Fruit fly (Drosophila melanogaster): ENCODE measurements around the gene Hira.

The Hira gene

DNA sequence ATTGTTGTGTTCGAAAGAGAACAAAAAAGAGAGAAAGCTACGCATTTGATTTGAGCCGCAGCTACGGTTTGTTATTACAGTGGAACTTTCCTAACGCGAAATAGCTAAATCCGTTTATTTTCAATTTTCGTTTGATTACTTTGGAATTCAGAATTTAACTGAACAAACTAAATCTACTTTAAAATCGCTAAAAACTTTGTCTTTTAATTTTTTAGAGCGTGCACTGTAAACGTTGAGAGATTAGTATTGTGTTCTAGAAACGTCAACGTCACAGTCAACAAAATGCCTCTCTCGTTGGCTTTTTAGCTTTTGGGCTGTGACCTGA lies 29.2 kb upstream of the Hira start:
- TF ChIP-seq nom (GFP tag; optimal IDR thresholded peaks at IDR 0.05) = no peak
- TF ChIP-seq caup (GFP tag; optimal IDR thresholded peaks at IDR 0.05; ENCODE audit: severe bottlenecking) = peak; percentile 54
- TF ChIP-seq CG4282 (GFP tag; optimal IDR thresholded peaks at IDR 0.05) = no peak
- no peak for TF ChIP-seq Vsx1 (GFP tag; optimal IDR thresholded peaks at IDR 0.05)
- TF ChIP-seq CG6254 (GFP tag; optimal IDR thresholded peaks at IDR 0.05) = peak; percentile 11
- TF ChIP-seq pb (GFP tag; optimal IDR thresholded peaks at IDR 0.05) = peak; percentile 21
- TF ChIP-seq NFAT (GFP tag; IDR thresholded peaks at IDR 0.05) = peak; percentile 63
- peak; percentile 81 for TF ChIP-seq CG32532 (GFP tag; IDR thresholded peaks at IDR 0.05)
- TF ChIP-seq CG14014 (GFP tag; IDR thresholded peaks at IDR 0.05) = peak; percentile 73
- no peak for TF ChIP-seq eve (GFP tag; optimal IDR thresholded peaks at IDR 0.05)
- no peak for TF ChIP-seq CG33557 (GFP tag; optimal IDR thresholded peaks at IDR 0.05)
- peak; percentile 46 for TF ChIP-seq D19A (tag; optimal IDR thresholded peaks at IDR 0.05)
- TF ChIP-seq pho (GFP tag; optimal IDR thresholded peaks at IDR 0.05) = peak; percentile 50
- no peak for TF ChIP-seq CG7963 (GFP tag; IDR thresholded peaks at IDR 0.05; ENCODE audit: partially characterized antibody)
- no peak for TF ChIP-seq gt (GFP tag; IDR thresholded peaks at IDR 0.05)
- no peak for TF ChIP-seq Doc3 (GFP tag; IDR thresholded peaks at IDR 0.05; ENCODE audit: partially characterized antibody)
- TF ChIP-seq Deaf1 (tag; optimal IDR thresholded peaks at IDR 0.05) = peak; percentile 28
- no peak for TF ChIP-seq CG10431 (GFP tag; optimal IDR thresholded peaks at IDR 0.05)
- peak; percentile 73 for TF ChIP-seq CG10147 (GFP tag; optimal IDR thresholded peaks at IDR 0.05)
- TF ChIP-seq CG9727 (GFP tag; optimal IDR thresholded peaks at IDR 0.05) = peak; percentile 39
- TF ChIP-seq bbx (GFP tag; IDR thresholded peaks at IDR 0.05; ENCODE audit: partially characterized antibody) = no peak
- TF ChIP-seq CG34224 (GFP tag; IDR thresholded peaks at IDR 0.05; ENCODE audit: partially characterized antibody) = 0 out of 3 replicates have a peak, but pooled peaks have one; percentile 21
- peak; percentile 18 for TF ChIP-seq ems (GFP tag; optimal IDR thresholded peaks at IDR 0.05)
- TF ChIP-seq Ada2b (GFP tag; IDR thresholded peaks at IDR 0.05) = peak; percentile 68
- no peak for TF ChIP-seq wek (GFP tag; optimal IDR thresholded peaks at IDR 0.05)
- peak; percentile 72 for TF ChIP-seq CG17359 (tag; optimal IDR thresholded peaks at IDR 0.05)
- TF ChIP-seq CG3163 (GFP tag; optimal IDR thresholded peaks at IDR 0.05) = peak; percentile 93
- TF ChIP-seq ham (GFP tag; IDR thresholded peaks at IDR 0.05) = no peak
- TF ChIP-seq Hsf (GFP tag; optimal IDR thresholded peaks at IDR 0.05) = peak; percentile 76
- TF ChIP-seq HmgZ (tag; optimal IDR thresholded peaks at IDR 0.05) = peak; percentile 60
- TF ChIP-seq nerfin-1 (tag; optimal IDR thresholded peaks at IDR 0.05) = no peak
- TF ChIP-seq CG6689 (GFP tag; IDR thresholded peaks at IDR 0.05) = peak; percentile 80
- no peak for TF ChIP-seq Tbp (GFP tag; optimal IDR thresholded peaks at IDR 0.05)
- TF ChIP-seq CG10267 (tag; optimal IDR thresholded peaks at IDR 0.05) = peak; percentile 31
- TF ChIP-seq hbn (GFP tag; IDR thresholded peaks at IDR 0.05; ENCODE audit: partially characterized antibody) = no peak
- TF ChIP-seq tin (GFP tag; optimal IDR thresholded peaks at IDR 0.05) = peak; percentile 44
- TF ChIP-seq zfh1 (GFP tag; IDR thresholded peaks at IDR 0.05) = peak; percentile 75
- peak; percentile 64 for TF ChIP-seq CG32772 (GFP tag; IDR thresholded peaks at IDR 0.05)
- no peak for TF ChIP-seq HmgD (GFP tag; optimal IDR thresholded peaks at IDR 0.05)
- peak; percentile 54 for TF ChIP-seq CG18262 (tag; optimal IDR thresholded peaks at IDR 0.05)
- peak; percentile 79 for TF ChIP-seq Dek (tag; optimal IDR thresholded peaks at IDR 0.05)
- no peak for TF ChIP-seq CG9437 (GFP tag; optimal IDR thresholded peaks at IDR 0.05)
- peak; percentile 65 for TF ChIP-seq CG9215 (GFP tag; IDR thresholded peaks at IDR 0.05)
- peak; percentile 35 for TF ChIP-seq CG16863 (GFP tag; optimal IDR thresholded peaks at IDR 0.05)
- peak; percentile 55; the same call in 1 of the 2 replicates for TF ChIP-seq ttk (GFP tag; IDR thresholded peaks at IDR 0.05)
- TF ChIP-seq ac (GFP tag; optimal IDR thresholded peaks at IDR 0.05) = no peak
- TF ChIP-seq Meics (GFP tag; optimal IDR thresholded peaks at IDR 0.05) = peak; percentile 77
- TF ChIP-seq H15 (GFP tag; IDR thresholded peaks at IDR 0.05) = peak; percentile 63; the same call in 2 of the 3 replicates
- peak; percentile 63 for TF ChIP-seq Bteb2 (GFP tag; optimal IDR thresholded peaks at IDR 0.05)
- peak; percentile 29; the same call in 1 of the 3 replicates for TF ChIP-seq CG7357 (GFP tag; IDR thresholded peaks at IDR 0.05)
- TF ChIP-seq Ets65A (GFP tag) = peak; percentile 91
